Worm (Caenorhabditis elegans) whole organism, L1 larva: ENCODE results near the gene emb-1.
A peak's percentile ranks its signal among the peaks of the same experiment; 100 is the strongest.

Experiments used
- C04F5.9 ChIP-seq: sonication (generic microtip); optimal IDR thresholded peaks from 2 replicates; lab custom pipeline; 2016; ENCODE audit warnings: missing genetic modification characterization, missing compliant biosample characterization
- C16A3.4 ChIP-seq: fragments of 150-350 bp; optimal IDR thresholded peaks from 2 replicates; lab custom pipeline; 2014; ENCODE audit warnings: missing biosample characterization, missing genetic modification characterization
- C34B4.2 ChIP-seq: sonication (generic microtip); optimal IDR thresholded peaks from 2 replicates; lab custom pipeline; 2017; ENCODE audit warnings: mild to moderate bottlenecking, missing genetic modification characterization, missing compliant biosample characterization
- aha-1 ChIP-seq: fragments of 150-350 bp; optimal IDR thresholded peaks from 2 replicates; lab custom pipeline; 2014; ENCODE audit warnings: missing biosample characterization, missing genetic modification characterization
- alr-1 ChIP-seq: fragments of 200-800 bp; sonication (Bioruptor generic); optimal IDR thresholded peaks from 2 replicates; lab custom pipeline; 2018; ENCODE audit warnings: borderline replicate concordance, mild to moderate bottlenecking, missing genetic modification characterization, missing compliant biosample characterization
- aly-2 ChIP-seq: fragments of 150-350 bp; optimal IDR thresholded peaks from 2 replicates; lab custom pipeline; 2014; ENCODE audit warnings: missing biosample characterization, missing genetic modification characterization
- blmp-1 ChIP-seq: fragments of 150-350 bp; optimal IDR thresholded peaks from 2 replicates; lab custom pipeline; 2014; ENCODE audit warnings: missing biosample characterization, missing genetic modification characterization
- ceh-63 ChIP-seq: fragments of 200-800 bp; sonication (Bioruptor generic); optimal IDR thresholded peaks from 2 replicates; lab custom pipeline; 2018; ENCODE audit warnings: mild to moderate bottlenecking, missing genetic modification characterization, missing compliant biosample characterization
- ceh-90 ChIP-seq: sonication (generic microtip); optimal IDR thresholded peaks from 2 replicates; lab custom pipeline; 2016; ENCODE audit warnings: missing genetic modification characterization, missing compliant biosample characterization
- ces-1 ChIP-seq: fragments of 150-350 bp; optimal IDR thresholded peaks from 2 replicates; lab custom pipeline; 2014; ENCODE audit warnings: missing biosample characterization, missing genetic modification reagents, missing genetic modification characterization
- dpl-1 ChIP-seq, 3 experiments: fragments of 150-350 bp in 2 of 3; sonication (generic microtip) in 1 of 3; optimal IDR thresholded peaks; 2 replicates each; lab custom pipeline; 2014 to 2017; ENCODE audit warnings: missing biosample characterization in 3 of 3, missing genetic modification characterization in 3 of 3, missing genetic modification reagents in 3 of 3
- efl-1 ChIP-seq, 4 experiments: fragments of 150-350 bp; optimal IDR thresholded peaks in 3 of 4; peaks in 1 of 4; 1 replicate in 1 of 4; 2 replicates in 3 of 4; lab custom pipeline; 2014; ENCODE audit warnings: missing biosample characterization in 2 of 4, missing genetic modification characterization in 2 of 4, missing genetic modification reagents in 2 of 4
- egl-13 ChIP-seq: sonication (generic microtip); optimal IDR thresholded peaks from 2 replicates; lab custom pipeline; 2016; ENCODE audit warnings: missing genotype, missing genetic modification reagents, missing genetic modification characterization, missing compliant biosample characterization
- egl-27 ChIP-seq, 2 experiments: fragments of 150-350 bp in 1 of 2; sonication (generic microtip); optimal IDR thresholded peaks; 3 replicates each; lab custom pipeline; 2017 to 2018; ENCODE audit warnings: missing biosample characterization in 2 of 2, missing genetic modification characterization in 2 of 2, missing genetic modification reagents in 2 of 2
- elt-2 ChIP-seq: sonication (generic microtip); optimal IDR thresholded peaks from 2 replicates; lab custom pipeline; 2016; ENCODE audit warnings: missing genetic modification characterization, mild to moderate bottlenecking, inconsistent platforms, missing compliant biosample characterization, missing genetic modification reagents
- ets-5 ChIP-seq: fragments of 200-800 bp; sonication (Bioruptor generic); IDR thresholded peaks from 2 replicates; pipeline ENCODE4 v1.3.6; 2022; ENCODE audit warnings: missing genetic modification characterization, missing compliant biosample characterization
- fkh-10 ChIP-seq: sonication (generic microtip); optimal IDR thresholded peaks from 2 replicates; lab custom pipeline; 2017; ENCODE audit warnings: missing biosample characterization, missing genetic modification reagents, missing genetic modification characterization
- grh-1 ChIP-seq: fragments of 200-800 bp; sonication (Bioruptor generic); IDR thresholded peaks from 2 replicates; pipeline ENCODE4 v1.3.6; 2022; ENCODE audit warnings: missing genetic modification reagents, missing genetic modification characterization, missing compliant biosample characterization
- hlh-17 ChIP-seq: fragments of 200-800 bp; sonication (Bioruptor generic); optimal IDR thresholded peaks from 2 replicates; lab custom pipeline; 2018; ENCODE audit warnings: missing genetic modification characterization, mild to moderate bottlenecking, missing compliant biosample characterization, moderate library complexity, borderline replicate concordance
- irx-1 ChIP-seq: sonication (generic microtip); optimal IDR thresholded peaks from 2 replicates; lab custom pipeline; 2016; ENCODE audit warnings: missing genetic modification characterization, missing compliant biosample characterization
- jun-1 ChIP-seq: fragments of 150-350 bp; optimal IDR thresholded peaks from 2 replicates; lab custom pipeline; 2014; ENCODE audit warnings: missing biosample characterization, missing genetic modification reagents, missing genetic modification characterization
- lin-13 ChIP-seq: fragments of 150-350 bp; optimal IDR thresholded peaks from 2 replicates; lab custom pipeline; 2014; ENCODE audit warnings: missing biosample characterization, missing genetic modification reagents, missing genetic modification characterization
- lin-14 ChIP-seq: fragments of 200-800 bp; sonication (Bioruptor generic); optimal IDR thresholded peaks from 2 replicates; lab custom pipeline; 2018; ENCODE audit warnings: mild to moderate bottlenecking, missing genetic modification characterization, moderate library complexity, missing compliant biosample characterization
- lin-35 ChIP-seq, 2 experiments: fragments of 150-350 bp; optimal IDR thresholded peaks; 2 replicates each; lab custom pipeline; 2014; ENCODE audit warnings: missing biosample characterization in 2 of 2, missing genetic modification characterization in 2 of 2, missing genetic modification reagents in 2 of 2
- lin-39 ChIP-seq: fragments of 150-350 bp; optimal IDR thresholded peaks from 2 replicates; lab custom pipeline; 2014; ENCODE audit warnings: missing biosample characterization, missing genetic modification reagents, missing genetic modification characterization
- lir-3 ChIP-seq: sonication (generic microtip); optimal IDR thresholded peaks from 2 replicates; lab custom pipeline; 2016; ENCODE audit warnings: mild to moderate bottlenecking, missing genetic modification characterization, moderate library complexity, missing compliant biosample characterization; ENCODE audit not compliant: poor library complexity
- lsy-2 ChIP-seq, 2 experiments: fragments of 150-350 bp; optimal IDR thresholded peaks; 2 replicates each; lab custom pipeline; 2014; ENCODE audit warnings: missing biosample characterization in 2 of 2, missing genetic modification characterization in 2 of 2
- mab-9 ChIP-seq: fragments of 200-800 bp; sonication (Bioruptor generic); IDR thresholded peaks from 2 replicates; pipeline ENCODE4 v1.3.6; 2022; ENCODE audit warnings: missing genetic modification reagents, missing genetic modification characterization, missing compliant biosample characterization
- mep-1 ChIP-seq: fragments of 150-350 bp; optimal IDR thresholded peaks from 2 replicates; lab custom pipeline; 2014; ENCODE audit warnings: missing biosample characterization, missing genetic modification characterization
- nhr-12 ChIP-seq: sonication (generic microtip); optimal IDR thresholded peaks from 2 replicates; lab custom pipeline; 2017; ENCODE audit warnings: missing biosample characterization, missing genetic modification characterization
- nhr-19 ChIP-seq: fragments of 200-800 bp; sonication (Bioruptor generic); conservative IDR thresholded peaks from 2 replicates; pipeline ENCODE4 v1.3.6; 2022; ENCODE audit warnings: missing genetic modification characterization, missing compliant biosample characterization
- nhr-20 ChIP-seq: sonication (generic microtip); optimal IDR thresholded peaks from 2 replicates; lab custom pipeline; 2016; ENCODE audit warnings: mild to moderate bottlenecking, missing genetic modification characterization, missing compliant biosample characterization
- nhr-237 ChIP-seq: fragments of 150-350 bp; optimal IDR thresholded peaks from 2 replicates; lab custom pipeline; 2014; ENCODE audit warnings: missing biosample characterization, missing genetic modification characterization
- nhr-28 ChIP-seq: fragments of 150-350 bp; optimal IDR thresholded peaks from 2 replicates; lab custom pipeline; 2014; ENCODE audit warnings: missing biosample characterization, missing genetic modification characterization
- nhr-76 ChIP-seq: sonication (generic microtip); optimal IDR thresholded peaks from 2 replicates; lab custom pipeline; 2017; ENCODE audit warnings: missing biosample characterization, missing genetic modification characterization
- nhr-84 ChIP-seq: sonication (generic microtip); optimal IDR thresholded peaks from 2 replicates; lab custom pipeline; 2017; ENCODE audit warnings: missing biosample characterization, missing genetic modification characterization
- nhr-85 ChIP-seq: sonication (generic microtip); peaks from one replicate; lab custom pipeline; 2016; ENCODE audit warnings: missing genetic modification characterization, inconsistent platforms, missing compliant biosample characterization
- nhr-90 ChIP-seq: sonication (generic microtip); optimal IDR thresholded peaks from 2 replicates; lab custom pipeline; 2016; ENCODE audit warnings: mild to moderate bottlenecking, missing genetic modification characterization, missing compliant biosample characterization; ENCODE audit not compliant: poor library complexity
- pag-3 ChIP-seq: sonication (generic microtip); optimal IDR thresholded peaks from 2 replicates; lab custom pipeline; 2017; ENCODE audit warnings: missing genetic modification characterization, mild to moderate bottlenecking, missing compliant biosample characterization, antibody characterized with exemption, borderline replicate concordance; ENCODE audit not compliant: insufficient read depth
- pqm-1 ChIP-seq: sonication (generic microtip); optimal IDR thresholded peaks from 3 replicates; lab custom pipeline; 2017; ENCODE audit warnings: missing biosample characterization, missing genetic modification characterization
- skn-1 ChIP-seq: fragments of 150-350 bp; optimal IDR thresholded peaks from 2 replicates; lab custom pipeline; 2014; ENCODE audit warnings: missing biosample characterization, missing genetic modification characterization
- snu-23 ChIP-seq: sonication (generic microtip); optimal IDR thresholded peaks from 2 replicates; lab custom pipeline; 2016; ENCODE audit warnings: missing genetic modification characterization, missing compliant biosample characterization
- tbx-2 ChIP-seq: sonication (generic microtip); optimal IDR thresholded peaks from 2 replicates; lab custom pipeline; 2016; ENCODE audit warnings: missing genetic modification characterization, missing compliant biosample characterization
- unc-130 ChIP-seq: fragments of 150-350 bp; optimal IDR thresholded peaks from 2 replicates; lab custom pipeline; 2017; ENCODE audit warnings: missing biosample characterization, missing genetic modification characterization, inconsistent platforms
- unc-30 ChIP-seq: sonication (generic microtip); optimal IDR thresholded peaks from 2 replicates; lab custom pipeline; 2017; ENCODE audit warnings: missing biosample characterization, missing genetic modification characterization
- unc-86 ChIP-seq: sonication (generic microtip); optimal IDR thresholded peaks from 2 replicates; lab custom pipeline; 2016; ENCODE audit warnings: missing genetic modification characterization, missing compliant biosample characterization
- vab-15 ChIP-seq: sonication (generic microtip); optimal IDR thresholded peaks from 2 replicates; lab custom pipeline; 2017; ENCODE audit warnings: missing genotype, mild to moderate bottlenecking, missing genetic modification characterization, missing compliant biosample characterization
- zag-1 ChIP-seq: fragments of 150-350 bp; optimal IDR thresholded peaks from 2 replicates; lab custom pipeline; 2014; ENCODE audit warnings: missing biosample characterization, missing genetic modification characterization
- zip-4 ChIP-seq: fragments of 200-800 bp; sonication (Bioruptor generic); optimal IDR thresholded peaks from 2 replicates; lab custom pipeline; 2018; ENCODE audit warnings: mild to moderate bottlenecking, missing genetic modification characterization, moderate library complexity, missing compliant biosample characterization
- ztf-11 ChIP-seq, 2 experiments: sonication (generic microtip); optimal IDR thresholded peaks; 2 replicates each; lab custom pipeline; 2016 to 2017; ENCODE audit warnings: missing genetic modification characterization in 2 of 2, missing biosample characterization in 1 of 2, missing compliant biosample characterization in 1 of 2
- ztf-4 ChIP-seq: fragments of 150-350 bp; optimal IDR thresholded peaks from 2 replicates; lab custom pipeline; 2014; ENCODE audit warnings: missing biosample characterization, missing genetic modification characterization

emb-1 gene

DNA sequence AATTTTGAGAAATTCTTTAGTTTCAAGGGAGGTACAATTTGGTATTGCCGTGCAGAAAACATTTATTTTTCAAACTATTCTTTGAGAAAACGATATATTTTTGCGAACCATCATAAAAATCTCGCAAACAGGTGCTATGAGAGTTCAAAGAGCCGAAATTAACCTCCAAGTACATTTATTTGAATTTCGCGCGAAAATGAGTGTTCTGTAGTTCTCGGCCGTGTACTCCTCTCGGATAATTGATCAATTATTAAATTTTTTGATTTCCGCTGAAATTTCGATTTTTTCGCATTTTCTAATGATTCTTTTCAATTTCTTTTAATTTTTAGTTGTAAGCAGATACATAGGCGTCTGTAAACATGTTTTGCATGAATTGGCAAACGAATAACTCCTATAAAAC lies 16.9 kb downstream of the emb-1 start (continued):
- no peak for TF ChIP-seq jun-1 (tag; lab: Kevin White, UChicago)
- no peak for TF ChIP-seq lin-39 (tag; lab: Kevin White, UChicago)
- peak; percentile 58 for TF ChIP-seq nhr-20 (tag; lab: Kevin White, UChicago)
- TF ChIP-seq mab-9 (GFP tag; lab: Robert Waterston, UW) = no peak
- no peak for TF ChIP-seq hlh-17
- TF ChIP-seq ces-1 = no peak
- peak; percentile 91 to 93 for TF ChIP-seq efl-1 (optimal IDR thresholded peaks at IDR 0.05; lab: Kevin White, UChicago)
- peak; percentile 90 to 99 for TF ChIP-seq efl-1 (GFP tag; optimal IDR thresholded peaks at IDR 0.05 in 1 of 2; lab: Kevin White, UChicago)
- peak in 1 of 2 experiments; percentile 67 for TF ChIP-seq ztf-11 (tag; optimal IDR thresholded peaks at IDR 0.05; lab: Kevin White, UChicago)
- peak; percentile 83 for TF ChIP-seq ceh-90
- peak; percentile 57 for TF ChIP-seq egl-13 (tag; lab: Kevin White, UChicago)
- TF ChIP-seq ztf-4 (tag; lab: Kevin White, UChicago) = no peak
- TF ChIP-seq vab-15 (tag; lab: Kevin White, UChicago) = no peak
- TF ChIP-seq dpl-1 (GFP tag; optimal IDR thresholded peaks at IDR 0.05; lab: Kevin White, UChicago) = peak; percentile 84 to 92 (median 89)
- TF ChIP-seq aly-2 (tag; lab: Kevin White, UChicago) = no peak
- TF ChIP-seq zip-4 (GFP tag; lab: Kevin White, UChicago) = no peak
- peak; percentile 39 for TF ChIP-seq tbx-2 (tag; lab: Kevin White, UChicago)
- TF ChIP-seq nhr-90 (tag; lab: Kevin White, UChicago) = peak; percentile 70
- peak; percentile 22 for TF ChIP-seq skn-1 (tag; lab: Kevin White, UChicago)
- TF ChIP-seq nhr-237 (tag; lab: Kevin White, UChicago) = no peak
- TF ChIP-seq nhr-84 = no peak
- no peak for TF ChIP-seq mep-1 (tag; lab: Kevin White, UChicago)
- TF ChIP-seq unc-86 (tag; lab: Kevin White, UChicago) = no peak
- TF ChIP-seq lin-14 (GFP tag; lab: Kevin White, UChicago) = no peak
- TF ChIP-seq C34B4.2 = no peak
- TF ChIP-seq C04F5.9 (tag; lab: Kevin White, UChicago) = peak; percentile 7
- peak; percentile 21 for TF ChIP-seq unc-130 (tag; lab: Kevin White, UChicago)
- no peak for TF ChIP-seq aha-1 (tag; lab: Kevin White, UChicago)
- TF ChIP-seq elt-2 (tag; lab: Kevin White, UChicago) = peak; percentile 22
- TF ChIP-seq nhr-28 = no peak
- no peak for TF ChIP-seq nhr-12 (tag; lab: Kevin White, UChicago)
- no peak for TF ChIP-seq ets-5 (GFP tag; lab: Robert Waterston, UW)
- no peak for TF ChIP-seq pqm-1 (tag; lab: Kevin White, UChicago)
- TF ChIP-seq grh-1 = peak; percentile 43; the same call in 1 of the 2 replicates
- no peak for TF ChIP-seq unc-30
- peak; percentile 72 for TF ChIP-seq irx-1 (tag; lab: Kevin White, UChicago)

DNA sequence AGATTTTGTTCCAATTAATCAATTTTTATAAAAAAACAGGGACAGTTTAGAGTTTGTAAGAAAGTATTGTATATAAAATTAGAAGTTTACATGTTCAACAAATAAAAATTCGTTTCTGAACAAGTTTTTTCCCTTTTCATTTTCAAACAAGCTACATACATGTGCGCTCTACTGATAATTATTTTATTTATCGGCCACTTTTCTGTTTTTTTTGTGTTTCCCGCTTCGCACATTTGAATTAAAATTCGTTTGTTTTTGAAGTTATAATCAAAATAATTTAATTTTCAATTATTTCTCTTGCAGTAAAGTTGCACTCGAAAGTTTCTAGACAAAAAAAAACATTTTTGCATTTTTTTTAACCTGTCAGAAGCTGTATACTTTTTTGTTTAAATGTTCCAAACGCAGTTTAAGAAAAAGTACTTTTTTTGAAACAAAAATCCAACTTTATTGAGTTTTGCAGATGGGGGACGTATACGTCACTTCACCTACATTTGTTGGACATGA lies 17.5 kb downstream of the emb-1 start, which contains the start of gene hira-1:
Gene hira-1, plus strand, starts transcription at position 454 of the 504 bp plus-strand sequence.
- no peak for TF ChIP-seq nhr-85 (tag; lab: Kevin White, UChicago)
- TF ChIP-seq fkh-10 (GFP tag; lab: Kevin White, UChicago) = no peak
- peak; percentile 76 to 82 for TF ChIP-seq lin-35 (GFP tag; optimal IDR thresholded peaks at IDR 0.05; lab: Kevin White, UChicago)
- TF ChIP-seq lir-3 = no peak
- TF ChIP-seq C16A3.4 (tag; lab: Kevin White, UChicago) = peak; percentile 49
- TF ChIP-seq zag-1 (tag; lab: Kevin White, UChicago) = no peak
- no peak for TF ChIP-seq pqm-1 (tag; lab: Kevin White, UChicago)
- peak; percentile 70 to 77 for TF ChIP-seq efl-1 (optimal IDR thresholded peaks at IDR 0.05; lab: Kevin White, UChicago)
- TF ChIP-seq efl-1 (GFP tag; optimal IDR thresholded peaks at IDR 0.05 in 1 of 2; lab: Kevin White, UChicago) = peak; percentile 77 to 97
- no peak for TF ChIP-seq alr-1 (tag; lab: Kevin White, UChicago)
- TF ChIP-seq nhr-76 (tag; lab: Kevin White, UChicago) = no peak
- peak; percentile 43 for TF ChIP-seq blmp-1 (tag; lab: Kevin White, UChicago)
- TF ChIP-seq dpl-1 (GFP tag; optimal IDR thresholded peaks at IDR 0.05; lab: Kevin White, UChicago) = peak; percentile 62 to 82 (median 63)
- peak; percentile 16 for TF ChIP-seq snu-23 (GFP tag; lab: Kevin White, UChicago)
- TF ChIP-seq lin-39 (tag; lab: Kevin White, UChicago) = no peak
- TF ChIP-seq egl-27 (tag; optimal IDR thresholded peaks at IDR 0.05; lab: Kevin White, UChicago) = no peak
- no peak for TF ChIP-seq ceh-63 (GFP tag; lab: Kevin White, UChicago)
- TF ChIP-seq lin-13 (GFP tag; lab: Kevin White, UChicago) = no peak
- TF ChIP-seq vab-15 (tag; lab: Kevin White, UChicago) = peak; percentile 12
- no peak for TF ChIP-seq unc-86 (tag; lab: Kevin White, UChicago)
- no peak for TF ChIP-seq nhr-19 (GFP tag; lab: Robert Waterston, UW)
- peak; percentile 31 to 71 for TF ChIP-seq lsy-2 (tag; optimal IDR thresholded peaks at IDR 0.05; lab: Kevin White, UChicago)
- TF ChIP-seq hlh-17 = no peak
- TF ChIP-seq pag-3 (tag; lab: Kevin White, UChicago) = no peak
